Fruit fly (Drosophila melanogaster) whole organism, wandering third instar larva: ENCODE measurements around the gene bap.

Experiments used
- Abd-B ChIP-seq: fragments of >200 bp; optimal IDR thresholded peaks from 2 replicates; lab custom pipeline; 2017; ENCODE audit warnings: missing biosample characterization, missing genetic modification characterization
- CG32264 ChIP-seq: fragments of 200-800 bp; sonication (Bioruptor generic); optimal IDR thresholded peaks from 2 replicates; lab custom pipeline; 2016; ENCODE audit warnings: missing biosample characterization, missing genetic modification characterization
- CG9705 ChIP-seq: fragments of 200-800 bp; sonication (Bioruptor generic); optimal IDR thresholded peaks from 2 replicates; lab custom pipeline; 2018; ENCODE audit warnings: missing biosample characterization, mild to moderate bottlenecking, missing genetic modification characterization
- CrebA ChIP-seq: fragments of 200-800 bp; sonication (Bioruptor generic); optimal IDR thresholded peaks from 2 replicates; lab custom pipeline; 2016; ENCODE audit warnings: missing biosample characterization, mild to moderate bottlenecking, missing genetic modification characterization, borderline replicate concordance
- Dfd ChIP-seq: fragments of >200 bp; optimal IDR thresholded peaks from 2 replicates; lab custom pipeline; 2017; ENCODE audit warnings: missing biosample characterization, missing genetic modification characterization
- Dif ChIP-seq: fragments of 200-275, 200-300 bp; sonication (Bioruptor generic); optimal IDR thresholded peaks from 2 replicates; lab custom pipeline; 2018; ENCODE audit warnings: missing biosample characterization, missing genetic modification characterization; ENCODE audit not compliant: partially characterized antibody
- GATAd ChIP-seq: sonication (Bioruptor generic); optimal IDR thresholded peaks from 2 replicates; lab custom pipeline; 2016; ENCODE audit warnings: missing biosample characterization, missing genetic modification characterization
- HLH106 ChIP-seq: fragments of 200-800 bp; optimal IDR thresholded peaks from 3 replicates; lab custom pipeline; 2019; ENCODE audit warnings: missing biosample characterization, mild to moderate bottlenecking, missing genetic modification characterization, moderate library complexity
- Hnf4 ChIP-seq: fragments of 200-800 bp; sonication (Bioruptor generic); optimal IDR thresholded peaks from 2 replicates; lab custom pipeline; 2016; ENCODE audit warnings: missing biosample characterization, mild to moderate bottlenecking, missing genetic modification characterization
- Hr78 ChIP-seq: fragments of >200 bp; optimal IDR thresholded peaks from 2 replicates; lab custom pipeline; 2017; ENCODE audit warnings: missing biosample characterization, missing genetic modification characterization
- Hr83 ChIP-seq: fragments of 200-300 bp; sonication (Bioruptor generic); optimal IDR thresholded peaks from 2 replicates; lab custom pipeline; 2016; ENCODE audit warnings: missing biosample characterization, mild to moderate bottlenecking, missing genetic modification characterization, moderate library complexity; ENCODE audit not compliant: poor library complexity, severe bottlenecking
- Jra ChIP-seq: sonication (Bioruptor generic); optimal IDR thresholded peaks from 2 replicates; lab custom pipeline; 2016; ENCODE audit warnings: missing biosample characterization, missing genetic modification characterization
- Mio ChIP-seq: sonication (Bioruptor generic); optimal IDR thresholded peaks from 2 replicates; lab custom pipeline; 2016; ENCODE audit warnings: missing biosample characterization, missing genetic modification characterization
- Myc ChIP-seq: fragments of >200 bp; optimal IDR thresholded peaks from 2 replicates; lab custom pipeline; 2017
- N ChIP-seq: fragments of >200 bp; optimal IDR thresholded peaks from 2 replicates; lab custom pipeline; 2018; ENCODE audit warnings: missing biosample characterization, missing external identifiers, missing genetic modification characterization
- OdsH ChIP-seq: fragments of 200-800 bp; sonication (Bioruptor generic); optimal IDR thresholded peaks from 2 replicates; lab custom pipeline; 2016; ENCODE audit warnings: missing biosample characterization, mild to moderate bottlenecking, missing genetic modification characterization
- Rel ChIP-seq, 2 experiments: fragments of 200-800 bp; sonication (Bioruptor generic) in 1 of 2; optimal IDR thresholded peaks; 2 replicates in 1 of 2; 3 replicates in 1 of 2; lab custom pipeline; 2016 to 2019; ENCODE audit warnings: mild to moderate bottlenecking in 2 of 2, missing biosample characterization in 2 of 2, missing genetic modification characterization in 2 of 2, moderate library complexity in 1 of 2
- Sp1 ChIP-seq: fragments of 200-800 bp; sonication (Bioruptor generic); optimal IDR thresholded peaks from 3 replicates; lab custom pipeline; 2019; ENCODE audit warnings: missing biosample characterization, mild to moderate bottlenecking, missing genetic modification characterization, moderate library complexity
- Vsx2 ChIP-seq: fragments of 200-300, 225-300 bp; sonication (Bioruptor generic); optimal IDR thresholded peaks from 2 replicates; lab custom pipeline; 2018; ENCODE audit warnings: missing biosample characterization, missing genetic modification characterization; ENCODE audit not compliant: partially characterized antibody
- br ChIP-seq: fragments of 200-800 bp; sonication (Bioruptor generic); optimal IDR thresholded peaks from 2 replicates; lab custom pipeline; 2016; ENCODE audit warnings: missing biosample characterization, missing genetic modification characterization
- brk ChIP-seq: fragments of 200-800 bp; sonication (Bioruptor generic); optimal IDR thresholded peaks from 2 replicates; lab custom pipeline; 2016; ENCODE audit warnings: missing biosample characterization, mild to moderate bottlenecking, missing genetic modification characterization
- dl ChIP-seq, 2 experiments: fragments of 175-275, 200-275 bp in 1 of 2; fragments of 200-275 bp in 1 of 2; sonication (Bioruptor generic); optimal IDR thresholded peaks; lab custom pipeline; 2018; ENCODE audit warnings: mild to moderate bottlenecking in 2 of 2, missing biosample characterization in 2 of 2, missing genetic modification characterization in 2 of 2, moderate library complexity in 2 of 2; ENCODE audit not compliant: partially characterized antibody in 2 of 2, insufficient read depth in 1 of 2
- dmrt93B ChIP-seq: fragments of 200-800 bp; sonication (Bioruptor generic); optimal IDR thresholded peaks from 2 replicates; lab custom pipeline; 2018; ENCODE audit warnings: missing biosample characterization, mild to moderate bottlenecking, missing genetic modification characterization
- dsf ChIP-seq: sonication (Bioruptor generic); optimal IDR thresholded peaks from 2 replicates; lab custom pipeline; 2016; ENCODE audit warnings: missing biosample characterization, missing genetic modification characterization, borderline replicate concordance
- ey ChIP-seq: fragments of 200-800 bp; sonication (Bioruptor generic); optimal IDR thresholded peaks from 2 replicates; lab custom pipeline; 2016; ENCODE audit warnings: missing biosample characterization, missing genetic modification characterization
- foxo ChIP-seq, 2 experiments: fragments of 200-800 bp; sonication (Bioruptor generic); optimal IDR thresholded peaks; 2 replicates in 1 of 2; 3 replicates in 1 of 2; lab custom pipeline; 2016 to 2017; ENCODE audit warnings: missing biosample characterization in 2 of 2, missing genetic modification characterization in 2 of 2
- fru ChIP-seq: fragments of 200-800 bp; sonication (Bioruptor generic); optimal IDR thresholded peaks from 3 replicates; lab custom pipeline; 2016; ENCODE audit warnings: missing biosample characterization, mild to moderate bottlenecking, missing genetic modification characterization
- h ChIP-seq: fragments of 200-800 bp; sonication (Bioruptor generic); optimal IDR thresholded peaks from 3 replicates; lab custom pipeline; 2016; ENCODE audit warnings: missing biosample characterization, mild to moderate bottlenecking, missing genetic modification characterization
- jim ChIP-seq: fragments of 175-275, 200-325 bp; sonication (Bioruptor generic); optimal IDR thresholded peaks from 2 replicates; lab custom pipeline; 2016; ENCODE audit warnings: missing biosample characterization, mild to moderate bottlenecking, missing genetic modification characterization
- lola ChIP-seq: fragments of >200 bp; optimal IDR thresholded peaks from 2 replicates; lab custom pipeline; 2017; ENCODE audit warnings: missing biosample characterization, missing genetic modification characterization
- pan ChIP-seq: fragments of >200 bp; optimal IDR thresholded peaks from 2 replicates; lab custom pipeline; 2017
- psq ChIP-seq: fragments of 200-800 bp; sonication (Bioruptor generic); optimal IDR thresholded peaks from 3 replicates; lab custom pipeline; 2017; ENCODE audit warnings: missing biosample characterization, mild to moderate bottlenecking, missing genetic modification characterization, moderate library complexity
- rgr ChIP-seq: fragments of 200-800 bp; sonication (Bioruptor generic); optimal IDR thresholded peaks from 3 replicates; lab custom pipeline; 2016; ENCODE audit warnings: missing biosample characterization, mild to moderate bottlenecking, missing genetic modification characterization
- sage ChIP-seq: fragments of 200-800 bp; sonication (Bioruptor generic); optimal IDR thresholded peaks from 2 replicates; lab custom pipeline; 2016; ENCODE audit warnings: missing biosample characterization, mild to moderate bottlenecking, missing genetic modification characterization
- sv ChIP-seq: fragments of 200-800 bp; sonication (Bioruptor generic); optimal IDR thresholded peaks from 3 replicates; lab custom pipeline; 2016; ENCODE audit warnings: missing biosample characterization, missing genetic modification characterization
- tai ChIP-seq: sonication (Bioruptor generic); optimal IDR thresholded peaks from 2 replicates; lab custom pipeline; 2016; ENCODE audit warnings: missing biosample characterization, missing genetic modification characterization
- usp ChIP-seq: fragments of >200 bp; optimal IDR thresholded peaks from 2 replicates; lab custom pipeline; 2017; ENCODE audit warnings: missing biosample characterization, missing genetic modification characterization
- woc ChIP-seq: sonication (Bioruptor generic); optimal IDR thresholded peaks from 2 replicates; lab custom pipeline; 2016; ENCODE audit warnings: missing biosample characterization, mild to moderate bottlenecking, missing genetic modification characterization

The bap gene

dm6 chr3R:21378595-21378994 lies 10.1 kb upstream of the bap start, which contains the start of gene tin:
TSS of gene tin (plus strand) at chr3R:21378977.
- TF ChIP-seq Hr83 (GFP tag; lab: Kevin White, UChicago) (peak; percentile 27), Jra (GFP tag; lab: Kevin White, UChicago) (peak; percentile 70), N (no peak), Dif (GFP tag; lab: Kevin White, UChicago) (no peak), h (GFP tag; lab: Kevin White, UChicago) (peak; percentile 95), OdsH (peak; percentile 96), br (GFP tag; lab: Kevin White, UChicago) (peak; percentile 85), woc (GFP tag; lab: Kevin White, UChicago) (peak; percentile 73), sage (GFP tag; lab: Kevin White, UChicago) (peak; percentile 93), GATAd (GFP tag; lab: Kevin White, UChicago) (peak; percentile 18), Myc (lab: Kevin White, UChicago) (no peak), HLH106 (tag; lab: Kevin White, UChicago) (peak; percentile 98), tai (peak; percentile 81), ey (peak; percentile 86), Dfd (GFP tag; lab: Kevin White, UChicago) (no peak), dl (GFP tag; optimal IDR thresholded peaks at IDR 0.05; lab: Kevin White, UChicago; ENCODE audit: insufficient read depth in 1 of 2, partially characterized antibody in 2 of 2) (no peak), fru (GFP tag; lab: Kevin White, UChicago) (peak; percentile 87), Sp1 (GFP tag; lab: Kevin White, UChicago) (peak; percentile 98), CrebA (peak; percentile 81), lola (no peak), Hnf4 (GFP tag; lab: Kevin White, UChicago) (peak; percentile 91), Hr78 (no peak), usp (no peak), dsf (GFP tag; lab: Kevin White, UChicago) (peak; percentile 77), rgr (GFP tag; lab: Kevin White, UChicago) (peak; percentile 96), foxo (GFP tag; optimal IDR thresholded peaks at IDR 0.05; lab: Kevin White, UChicago) (peak in 1 of 2 experiments; percentile 97), brk (peak; percentile 94), sv (peak; percentile 86), psq (peak; percentile 93), Mio (GFP tag; lab: Kevin White, UChicago) (peak; percentile 32), CG9705 (GFP tag; lab: Kevin White, UChicago) (peak; percentile 93), Vsx2 (GFP tag; lab: Kevin White, UChicago) (no peak), dmrt93B (peak; percentile 83), pan (lab: Kevin White, UChicago) (no peak), jim (GFP tag; lab: Kevin White, UChicago) (no peak), CG32264 (peak; percentile 33), Rel (GFP tag; optimal IDR thresholded peaks at IDR 0.05; lab: Kevin White, UChicago) (peak; percentile 90), Rel (tag; optimal IDR thresholded peaks at IDR 0.05; lab: Kevin White, UChicago) (peak; percentile 84), Abd-B (GFP tag; lab: Kevin White, UChicago) (no peak)
- TF ChIP-seq, all 38 proteins: peak for 26

dm6 chr3R:21379927-21380326 lies 8.8 kb upstream of the bap start:
- TF ChIP-seq woc (GFP tag; lab: Kevin White, UChicago) = no peak
- no peak for TF ChIP-seq rgr (GFP tag; lab: Kevin White, UChicago)
- TF ChIP-seq dl (GFP tag; optimal IDR thresholded peaks at IDR 0.05; lab: Kevin White, UChicago; ENCODE audit: insufficient read depth in 1 of 2, partially characterized antibody in 2 of 2) = no peak
- TF ChIP-seq sv = no peak
- no peak for TF ChIP-seq Abd-B (GFP tag; lab: Kevin White, UChicago)
- TF ChIP-seq pan (lab: Kevin White, UChicago) = no peak
- TF ChIP-seq GATAd (GFP tag; lab: Kevin White, UChicago) = no peak
- no peak for TF ChIP-seq tai
- no peak for TF ChIP-seq Hr78
- TF ChIP-seq dmrt93B = no peak
- TF ChIP-seq lola = no peak
- TF ChIP-seq ey = no peak
- no peak for TF ChIP-seq Hr83 (GFP tag; lab: Kevin White, UChicago)
- TF ChIP-seq Jra (GFP tag; lab: Kevin White, UChicago) = no peak
- TF ChIP-seq Vsx2 (GFP tag; lab: Kevin White, UChicago) = no peak
- TF ChIP-seq dsf (GFP tag; lab: Kevin White, UChicago) = no peak
- TF ChIP-seq, all 38 proteins: peak for 0
